Fruit fly (Drosophila melanogaster): ENCODE measurements around the gene Gr89a.

- TF ChIP-seq Sin3A (optimal IDR thresholded peaks at IDR 0.05) (no peak), psq (optimal IDR thresholded peaks at IDR 0.05) (no peak), insv (optimal IDR thresholded peaks at IDR 0.05) (no peak), h (optimal IDR thresholded peaks at IDR 0.05) (no peak)
Measured at dm6 chr3R:16525555-16525954, 26.8 kb upstream of the Gr89a start.

All from Kc167 (cell line).